Fruit fly (Drosophila melanogaster) S2 (cell line): ENCODE data around the gene CycA.

Source experiments
- CG8478 ChIP-seq: fragments of >200 bp; optimal IDR thresholded peaks from 2 replicates; lab custom pipeline; 2018
- CTCF ChIP-seq, 2 experiments: fragments of >200 bp; optimal IDR thresholded peaks; 2 replicates each; lab custom pipeline; 2018

DNA sequence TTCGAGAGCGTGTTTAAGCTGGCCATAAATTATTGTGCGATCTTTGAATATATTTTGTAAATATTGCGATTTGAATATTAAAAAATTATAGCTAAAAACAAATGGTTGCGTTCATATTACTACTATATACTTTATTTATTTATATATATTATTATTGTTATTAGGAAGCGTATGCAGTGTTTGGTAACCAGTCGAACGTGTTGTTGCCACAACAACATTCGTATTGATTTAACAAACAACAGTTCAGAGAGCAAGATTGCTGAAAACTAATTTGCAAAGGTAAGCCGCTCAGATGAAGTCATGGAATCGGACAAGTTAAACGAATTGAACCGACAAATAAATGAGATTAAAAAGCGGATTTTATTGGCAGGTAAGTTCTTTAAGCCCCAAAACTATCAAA lies 47.7 kb upstream of the CycA start, which contains the start of gene CCDC151:
- TF ChIP-seq CG8478 (no peak), CTCF (optimal IDR thresholded peaks at IDR 0.05; lab: Kevin White, UChicago) (no peak)
